Fruit fly (Drosophila melanogaster) whole organism, prepupa: ENCODE results near the gene CG11560.

Source experiments
- Blimp-1 ChIP-seq: fragments of 200-800 bp; sonication (Bioruptor generic); optimal IDR thresholded peaks from 3 replicates; lab custom pipeline; 2017; ENCODE audit warnings: missing biosample characterization, missing genetic modification characterization, mild to moderate bottlenecking, moderate library complexity, missing genetic modification reagents
- CG10669 ChIP-seq: fragments of 200-800 bp; sonication (Bioruptor generic); optimal IDR thresholded peaks from 3 replicates; lab custom pipeline; 2018; ENCODE audit warnings: missing biosample characterization, mild to moderate bottlenecking, missing genetic modification characterization, moderate library complexity
- CG11294 ChIP-seq: fragments of 200-800 bp; sonication (Bioruptor generic); IDR thresholded peaks from 2 replicates; pipeline ENCODE4 v1.3.6; 2022; ENCODE audit warnings: missing biosample characterization, missing genetic modification characterization
- CG11902 ChIP-seq: fragments of 200-800 bp; sonication (Bioruptor generic); optimal IDR thresholded peaks from 3 replicates; lab custom pipeline; 2016; ENCODE audit warnings: missing biosample characterization, missing genetic modification characterization
- CG15336 ChIP-seq: fragments of 200-800 bp; sonication (Bioruptor generic); IDR thresholded peaks from 2 replicates; pipeline ENCODE4 v1.3.6; 2022; ENCODE audit warnings: missing biosample characterization, missing genetic modification characterization
- CG1621 ChIP-seq: fragments of 200-800 bp; sonication (Bioruptor generic); optimal IDR thresholded peaks from 3 replicates; lab custom pipeline; 2018; ENCODE audit warnings: missing biosample characterization, mild to moderate bottlenecking, missing genetic modification characterization
- CG16779 ChIP-seq: fragments of 200-800 bp; sonication (Bioruptor generic); optimal IDR thresholded peaks from 3 replicates; lab custom pipeline; 2017; ENCODE audit warnings: missing biosample characterization, mild to moderate bottlenecking, missing genetic modification characterization
- CG3032 ChIP-seq: fragments of 200-800 bp; optimal IDR thresholded peaks from 2 replicates; lab custom pipeline; 2019; ENCODE audit warnings: missing biosample characterization, mild to moderate bottlenecking, missing genetic modification characterization, moderate library complexity
- CG32006 ChIP-seq: fragments of 200-800 bp; sonication (Bioruptor generic); optimal IDR thresholded peaks from 3 replicates; lab custom pipeline; 2017; ENCODE audit warnings: missing biosample characterization, mild to moderate bottlenecking, missing genetic modification characterization
- CG34406 ChIP-seq: fragments of 200-800 bp; sonication (Bioruptor generic); optimal IDR thresholded peaks from 3 replicates; lab custom pipeline; 2016; ENCODE audit warnings: missing biosample characterization, missing genetic modification characterization
- CG3919 ChIP-seq: fragments of 200-800 bp; sonication (Bioruptor generic); optimal IDR thresholded peaks from 3 replicates; lab custom pipeline; 2016; ENCODE audit warnings: missing biosample characterization, missing genetic modification characterization
- CG6163 ChIP-seq: fragments of 200-800 bp; sonication (Bioruptor generic); IDR thresholded peaks from 3 replicates; pipeline ENCODE4 v1.3.6; 2022; ENCODE audit warnings: missing biosample characterization, missing genetic modification characterization
- CG6792 ChIP-seq: fragments of 200-800 bp; sonication (Bioruptor generic); optimal IDR thresholded peaks from 3 replicates; lab custom pipeline; 2016; ENCODE audit warnings: missing biosample characterization, missing genetic modification characterization
- CG6808 ChIP-seq: fragments of 200-800 bp; sonication (Bioruptor generic); optimal IDR thresholded peaks from 3 replicates; lab custom pipeline; 2017; ENCODE audit warnings: missing biosample characterization, missing genetic modification characterization, mild to moderate bottlenecking, moderate library complexity, missing genetic modification reagents
- CG6854 ChIP-seq: fragments of 200-800 bp; sonication (Bioruptor generic); optimal IDR thresholded peaks from 2 replicates; lab custom pipeline; 2017; ENCODE audit warnings: missing biosample characterization, mild to moderate bottlenecking, missing genetic modification characterization
- CG8119 ChIP-seq: fragments of 200-800 bp; sonication (Bioruptor generic); IDR thresholded peaks from 3 replicates; pipeline ENCODE4 v1.3.6; 2022; ENCODE audit warnings: missing biosample characterization, missing genetic modification characterization
- CG8319 ChIP-seq: fragments of 200-800 bp; sonication (Bioruptor generic); optimal IDR thresholded peaks from 3 replicates; lab custom pipeline; 2016; ENCODE audit warnings: missing biosample characterization, missing genetic modification characterization
- CG9139 ChIP-seq: fragments of 200-800 bp; sonication (Bioruptor generic); optimal IDR thresholded peaks from 3 replicates; lab custom pipeline; 2017; ENCODE audit warnings: missing biosample characterization, mild to moderate bottlenecking, missing genetic modification characterization
- Eip75B ChIP-seq: fragments of 200-800 bp; sonication (Bioruptor generic); optimal IDR thresholded peaks from 3 replicates; lab custom pipeline; 2016; ENCODE audit warnings: missing biosample characterization, missing genetic modification characterization
- Eip78C ChIP-seq: fragments of 200-800 bp; sonication (Bioruptor generic); peaks from one replicate; lab custom pipeline; 2016; ENCODE audit warnings: missing biosample characterization, missing genetic modification characterization
- Eip93F ChIP-seq: fragments of 200-800 bp; sonication (Bioruptor generic); optimal IDR thresholded peaks from 2 replicates; lab custom pipeline; 2016; ENCODE audit warnings: missing biosample characterization, mild to moderate bottlenecking, missing genetic modification characterization
- Ets21C ChIP-seq: fragments of 200-800 bp; sonication (Bioruptor generic); optimal IDR thresholded peaks from 3 replicates; lab custom pipeline; 2016; ENCODE audit warnings: missing biosample characterization, missing genetic modification characterization
- Ets96B ChIP-seq: fragments of 200-800 bp; optimal IDR thresholded peaks from 2 replicates; lab custom pipeline; 2019; ENCODE audit warnings: missing biosample characterization, mild to moderate bottlenecking, missing genetic modification characterization, moderate library complexity
- Hr38 ChIP-seq: sonication (Bioruptor generic); optimal IDR thresholded peaks from 2 replicates; lab custom pipeline; 2016; ENCODE audit warnings: missing biosample characterization, missing genetic modification characterization
- Hr39 ChIP-seq: fragments of 200-800 bp; sonication (Bioruptor generic); optimal IDR thresholded peaks from 2 replicates; lab custom pipeline; 2016; ENCODE audit warnings: missing biosample characterization, missing genetic modification characterization
- Hr4 ChIP-seq: fragments of 200-800 bp; sonication (Bioruptor generic); optimal IDR thresholded peaks from 3 replicates; lab custom pipeline; 2016; ENCODE audit warnings: missing biosample characterization, missing genetic modification characterization
- Lpt ChIP-seq: fragments of 200-800 bp; sonication (Bioruptor generic); optimal IDR thresholded peaks from 3 replicates; lab custom pipeline; 2016; ENCODE audit warnings: missing biosample characterization, missing genetic modification characterization
- Met ChIP-seq: fragments of 200-800 bp; sonication (Bioruptor generic); optimal IDR thresholded peaks from 3 replicates; lab custom pipeline; 2016; ENCODE audit warnings: missing biosample characterization, missing genetic modification characterization
- OdsH ChIP-seq: fragments of 200-800 bp; sonication (Bioruptor generic); optimal IDR thresholded peaks from 3 replicates; lab custom pipeline; 2016; ENCODE audit warnings: missing biosample characterization, missing genetic modification characterization
- Sox102F ChIP-seq: fragments of 200-800 bp; sonication (Bioruptor generic); optimal IDR thresholded peaks from 2 replicates; lab custom pipeline; 2016; ENCODE audit warnings: missing biosample characterization, mild to moderate bottlenecking, missing genetic modification characterization
- Sox14 ChIP-seq: fragments of 200-800 bp; sonication (Bioruptor generic); optimal IDR thresholded peaks from 3 replicates; lab custom pipeline; 2016; ENCODE audit warnings: missing biosample characterization, missing genetic modification characterization
- Sox15 ChIP-seq: fragments of 200-800 bp; sonication (Bioruptor generic); optimal IDR thresholded peaks from 3 replicates; lab custom pipeline; 2016; ENCODE audit warnings: missing biosample characterization, missing genetic modification characterization
- achi ChIP-seq: fragments of 200-800 bp; sonication (Bioruptor generic); optimal IDR thresholded peaks from 3 replicates; lab custom pipeline; 2016; ENCODE audit warnings: missing biosample characterization, missing genetic modification characterization
- cyc ChIP-seq: fragments of 200-800 bp; sonication (Bioruptor generic); optimal IDR thresholded peaks from 3 replicates; lab custom pipeline; 2016; ENCODE audit warnings: missing biosample characterization, missing genetic modification characterization
- dac ChIP-seq: fragments of 200-800 bp; sonication (Bioruptor generic); optimal IDR thresholded peaks from 2 replicates; lab custom pipeline; 2017; ENCODE audit warnings: missing biosample characterization, mild to moderate bottlenecking, missing genetic modification characterization
- dsx ChIP-seq: fragments of 200-800 bp; optimal IDR thresholded peaks from 3 replicates; lab custom pipeline; 2019; ENCODE audit warnings: missing biosample characterization, mild to moderate bottlenecking, missing genetic modification characterization, moderate library complexity; ENCODE audit not compliant: poor library complexity, severe bottlenecking
- eg ChIP-seq: fragments of 200-800 bp; sonication (Bioruptor generic); IDR thresholded peaks from 3 replicates; pipeline ENCODE4 v1.3.6; 2022; ENCODE audit warnings: missing biosample characterization, missing genetic modification characterization
- esn ChIP-seq: fragments of 200-800 bp; sonication (Bioruptor generic); optimal IDR thresholded peaks from 2 replicates; lab custom pipeline; 2016; ENCODE audit warnings: missing biosample characterization, mild to moderate bottlenecking, missing genetic modification characterization, moderate library complexity
- fkh ChIP-seq: fragments of 200-800 bp; sonication (Bioruptor generic); optimal IDR thresholded peaks from 3 replicates; lab custom pipeline; 2017; ENCODE audit warnings: missing biosample characterization, mild to moderate bottlenecking, missing genetic modification characterization, moderate library complexity
- lz ChIP-seq: fragments of 200-800 bp; sonication (Bioruptor generic); optimal IDR thresholded peaks from 3 replicates; lab custom pipeline; 2016; ENCODE audit warnings: missing biosample characterization, missing genetic modification characterization
- net ChIP-seq: fragments of 200-800 bp; sonication (Bioruptor generic); optimal IDR thresholded peaks from 3 replicates; lab custom pipeline; 2016; ENCODE audit warnings: missing biosample characterization, missing genetic modification characterization
- pdm3 ChIP-seq: fragments of 200-800 bp; sonication (Bioruptor generic); optimal IDR thresholded peaks from 3 replicates; lab custom pipeline; 2016; ENCODE audit warnings: missing biosample characterization, missing genetic modification characterization
- salr ChIP-seq, 2 experiments: fragments of 200-800 bp; sonication (Bioruptor generic); optimal IDR thresholded peaks; 3 replicates each; lab custom pipeline; 2016 to 2018; ENCODE audit warnings: missing biosample characterization in 2 of 2, missing genetic modification characterization in 2 of 2, mild to moderate bottlenecking in 1 of 2
- spab ChIP-seq: fragments of 200-800 bp; sonication (Bioruptor generic); optimal IDR thresholded peaks from 2 replicates; lab custom pipeline; 2017; ENCODE audit warnings: missing biosample characterization, mild to moderate bottlenecking, missing genetic modification characterization, missing genetic modification reagents
- ss ChIP-seq, 2 experiments: fragments of 200-800 bp; sonication (Bioruptor generic); optimal IDR thresholded peaks; 2 replicates in 1 of 2; 3 replicates in 1 of 2; lab custom pipeline; 2017 to 2018; ENCODE audit warnings: mild to moderate bottlenecking in 2 of 2, missing biosample characterization in 2 of 2, missing genetic modification characterization in 2 of 2, moderate library complexity in 1 of 2
- svp ChIP-seq: fragments of 200-800 bp; sonication (Bioruptor generic); peaks from one replicate; lab custom pipeline; 2016; ENCODE audit warnings: missing biosample characterization, missing genetic modification characterization
- vri ChIP-seq: fragments of 200-800 bp; sonication (Bioruptor generic); optimal IDR thresholded peaks from 3 replicates; lab custom pipeline; 2016; ENCODE audit warnings: missing biosample characterization, mild to moderate bottlenecking, missing genetic modification characterization

Gene CG11560

dm6 chr3L:12122891-12123290 is 3.1 kb downstream of the CG11560 start:
- TF ChIP-seq Sox15 (no peak), ss (GFP tag; optimal IDR thresholded peaks at IDR 0.05; lab: Kevin White, UChicago) (no peak), pdm3 (no peak), CG3919 (GFP tag; lab: Kevin White, UChicago) (no peak), svp (GFP tag; lab: Kevin White, UChicago) (no peak), fkh (GFP tag; lab: Kevin White, UChicago) (no peak), dsx (no peak), Met (GFP tag; lab: Kevin White, UChicago) (no peak), OdsH (GFP tag; lab: Kevin White, UChicago) (no peak), CG9139 (GFP tag; lab: Kevin White, UChicago) (no peak), Sox102F (GFP tag; lab: Kevin White, UChicago) (no peak), eg (GFP tag; lab: Robert Waterston, UW) (no peak), CG6792 (GFP tag; lab: Kevin White, UChicago) (no peak), esn (GFP tag; lab: Kevin White, UChicago) (no peak), CG10669 (GFP tag; lab: Kevin White, UChicago) (no peak)

dm6 chr3L:12124138-12124583 is 4.3 kb downstream of the CG11560 start:
- TF ChIP-seq svp (GFP tag; lab: Kevin White, UChicago) (peak; percentile 60), CG1621 (tag; lab: Kevin White, UChicago) (peak; percentile 29), CG32006 (GFP tag; lab: Kevin White, UChicago) (no peak), CG15336 (GFP tag; lab: Robert Waterston, UW) (peak; percentile 54; the same call in 1 of the 2 replicates), OdsH (GFP tag; lab: Kevin White, UChicago) (no peak), Eip93F (peak; percentile 38), ss (GFP tag; optimal IDR thresholded peaks at IDR 0.05; lab: Kevin White, UChicago) (peak; percentile 62 to 64), spab (GFP tag; lab: Kevin White, UChicago) (no peak), lz (GFP tag; lab: Kevin White, UChicago) (no peak), vri (peak; percentile 3), Eip75B (GFP tag; lab: Kevin White, UChicago) (no peak), CG6854 (GFP tag; lab: Kevin White, UChicago) (peak; percentile 58), CG10669 (GFP tag; lab: Kevin White, UChicago) (no peak), CG3919 (GFP tag; lab: Kevin White, UChicago) (peak; percentile 21), CG16779 (peak; percentile 54), Sox14 (GFP tag; lab: Kevin White, UChicago) (peak; percentile 51), Ets96B (tag; lab: Kevin White, UChicago) (no peak), CG11294 (GFP tag; lab: Robert Waterston, UW) (no peak), CG6163 (GFP tag; lab: Robert Waterston, UW) (peak; percentile 53; the same call in 2 of the 3 replicates), fkh (GFP tag; lab: Kevin White, UChicago) (peak; percentile 95), dsx (peak; percentile 37), Eip78C (GFP tag; lab: Kevin White, UChicago) (peak; percentile 45), net (GFP tag; lab: Kevin White, UChicago) (no peak), CG6792 (GFP tag; lab: Kevin White, UChicago) (no peak), CG34406 (GFP tag; lab: Kevin White, UChicago) (peak; percentile 20), CG8119 (GFP tag; lab: Robert Waterston, UW) (0 out of 3 replicates have a peak, but pooled peaks have one; percentile 43), Lpt (no peak), CG6808 (GFP tag; lab: Kevin White, UChicago) (peak; percentile 48)

- TF ChIP-seq Ets96B (tag; lab: Kevin White, UChicago) (peak; percentile 50), CG9139 (GFP tag; lab: Kevin White, UChicago) (peak; percentile 85), CG3919 (GFP tag; lab: Kevin White, UChicago) (peak; percentile 94), CG11902 (GFP tag; lab: Kevin White, UChicago) (no peak), achi (peak; percentile 99), dac (GFP tag; lab: Kevin White, UChicago) (peak; percentile 74), salr (GFP tag; optimal IDR thresholded peaks at IDR 0.05; lab: Kevin White, UChicago) (peak in 1 of 2 experiments; percentile 90), Blimp-1 (GFP tag; lab: Kevin White, UChicago) (peak; percentile 77), Sox15 (no peak), Ets21C (GFP tag; lab: Kevin White, UChicago) (peak; percentile 61), Hr4 (GFP tag; lab: Kevin White, UChicago) (peak; percentile 52), OdsH (GFP tag; lab: Kevin White, UChicago) (peak; percentile 78), Hr38 (GFP tag; lab: Kevin White, UChicago) (no peak), eg (GFP tag; lab: Robert Waterston, UW) (peak; percentile 89), CG8319 (GFP tag; lab: Kevin White, UChicago) (peak; percentile 93), Hr39 (GFP tag; lab: Kevin White, UChicago) (peak; percentile 74), CG3032 (tag; lab: Kevin White, UChicago) (peak; percentile 70), cyc (GFP tag; lab: Kevin White, UChicago) (peak; percentile 88), CG6792 (GFP tag; lab: Kevin White, UChicago) (peak; percentile 85)
These were observed 5.2 kb downstream of the CG11560 start, which contains the start of gene yps for dm6 chr3L:12124975-12125374. yps (minus strand) TSS chr3L:12125150.
